Worm (Caenorhabditis elegans): Measurements from ENCODE around the gene ZC204.6.

ZC204.6 gene

DNA sequence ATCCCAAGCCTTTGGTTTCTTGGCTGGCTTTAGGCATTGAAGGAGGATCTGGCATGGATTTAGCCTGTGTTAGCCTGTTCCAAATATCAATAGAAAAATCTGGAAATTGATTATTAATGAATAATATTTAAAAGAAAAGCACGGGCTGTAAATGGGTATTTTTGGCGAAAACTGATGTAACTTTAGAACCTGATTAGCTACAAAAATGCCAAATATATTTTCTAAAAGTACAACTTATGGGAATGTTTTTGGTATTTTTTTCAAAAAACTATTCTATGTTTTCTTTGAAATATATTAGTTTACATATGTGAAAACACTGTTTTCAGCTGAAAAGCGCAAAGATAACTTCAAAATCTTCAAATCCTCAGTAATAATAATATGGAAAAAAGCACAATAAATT lies 44.0 kb downstream of the ZC204.6 start, which contains the start of gene bath-26:
TSS of gene bath-26 (minus strand) at position 101 of the 400 bp plus-strand sequence.
- no peak for TF ChIP-seq dao-5 (tag; optimal IDR thresholded peaks at IDR 0.05)
- no peak for TF ChIP-seq W03F9.2 (tag; optimal IDR thresholded peaks at IDR 0.05)
- no peak for TF ChIP-seq him-1 (tag; optimal IDR thresholded peaks at IDR 0.05)

DNA sequence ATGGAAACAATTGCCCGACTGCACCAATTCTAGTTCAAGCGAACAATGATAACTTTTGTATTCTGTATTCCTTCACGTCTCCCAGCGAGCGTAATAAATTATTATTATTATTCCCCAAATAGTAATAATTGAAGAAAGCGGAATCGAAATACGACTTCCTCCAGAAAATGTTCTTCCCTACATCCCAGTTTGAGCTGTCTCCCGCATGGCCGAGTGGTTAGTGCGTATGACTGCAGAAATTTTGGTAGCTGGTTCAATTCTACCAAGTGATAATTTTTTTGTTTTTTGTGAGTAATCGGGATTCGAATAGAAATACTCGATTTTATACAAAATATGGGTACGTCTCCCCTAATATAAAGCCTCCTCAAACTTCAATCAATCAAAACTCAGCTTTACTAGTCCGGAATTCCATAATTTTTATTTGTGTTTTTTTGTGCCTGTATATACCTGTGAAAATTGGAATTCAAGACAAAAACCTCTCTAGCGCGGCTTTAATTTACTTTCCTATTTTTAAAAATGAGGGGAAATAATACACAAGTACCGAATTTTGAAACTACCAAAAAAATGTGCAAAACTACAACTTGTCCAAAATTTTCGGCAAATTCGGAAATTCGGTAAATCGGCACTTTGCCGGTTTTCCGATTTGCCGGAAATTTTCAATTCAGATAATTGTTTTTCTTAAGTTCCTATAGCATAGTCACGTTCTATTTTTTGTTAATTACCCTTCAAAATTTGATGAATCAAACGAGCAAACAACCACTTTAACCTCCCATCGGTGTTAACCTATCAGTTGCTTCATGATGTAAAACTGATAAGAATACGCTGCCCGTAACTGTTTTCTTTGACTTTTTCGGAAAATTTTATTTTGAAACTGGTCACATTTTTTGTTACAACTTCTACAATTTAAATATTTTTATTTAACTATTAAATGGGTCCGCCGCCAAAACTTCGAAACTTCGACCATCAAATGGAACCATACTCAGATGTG lies 47.2 kb downstream of the ZC204.6 start, which contains the start of gene bath-46:
TSS of gene bath-46 (plus strand) at position 806 of the 988 bp plus-strand sequence.
- TF ChIP-seq him-1 (tag; optimal IDR thresholded peaks at IDR 0.05) = no peak
- TF ChIP-seq dao-5 (tag; optimal IDR thresholded peaks at IDR 0.05) = no peak
- no peak for TF ChIP-seq W03F9.2 (tag; optimal IDR thresholded peaks at IDR 0.05)

DNA sequence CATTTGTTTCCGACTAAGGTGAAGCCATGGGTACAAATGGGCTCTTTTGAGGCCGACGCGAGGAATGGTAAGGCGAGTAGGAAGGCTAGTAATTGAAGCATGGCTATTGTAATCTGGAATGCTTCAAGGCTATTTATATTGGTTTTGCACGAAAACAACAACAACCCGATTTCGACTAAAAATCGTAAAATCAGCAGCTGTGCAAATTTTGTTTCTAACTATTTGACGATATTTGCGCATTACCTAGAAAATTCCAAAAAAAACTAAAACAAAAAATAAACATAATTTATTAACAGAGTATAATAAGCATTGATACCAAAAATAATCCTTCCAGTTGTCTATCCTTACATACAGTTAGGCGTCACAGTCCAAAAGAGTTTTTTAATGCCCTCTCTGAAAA lies 49.5 kb downstream of the ZC204.6 start, which contains the start of gene clec-20:
TSS of gene clec-20 (minus strand) at position 101 of the 400 bp plus-strand sequence.
- TF ChIP-seq dao-5 (tag; optimal IDR thresholded peaks at IDR 0.05) = no peak

Measured in whole organism, L4/young adult.